Worm (Caenorhabditis elegans) whole organism, L1 larva: ENCODE measurements around the gene fbxa-144.
A peak's percentile ranks its signal among the peaks of the same experiment; 100 is the strongest.

Experiments used
- efl-1 ChIP-seq, 4 experiments: fragments of 150-350 bp; optimal IDR thresholded peaks in 3 of 4; peaks in 1 of 4; 1 replicate in 1 of 4; 2 replicates in 3 of 4; lab custom pipeline; 2014; ENCODE audit warnings: missing biosample characterization in 2 of 4, missing genetic modification characterization in 2 of 4, missing genetic modification reagents in 2 of 4
- lin-13 ChIP-seq: fragments of 150-350 bp; optimal IDR thresholded peaks from 2 replicates; lab custom pipeline; 2014; ENCODE audit warnings: missing biosample characterization, missing genetic modification reagents, missing genetic modification characterization
- mdl-1 ChIP-seq, 2 experiments: fragments of 150-350 bp; optimal IDR thresholded peaks; 2 replicates each; lab custom pipeline; 2014 to 2017; ENCODE audit warnings: missing biosample characterization in 2 of 2, missing genetic modification characterization in 2 of 2, inconsistent platforms in 1 of 2
- nhr-47 ChIP-seq: sonication (generic microtip); optimal IDR thresholded peaks from 2 replicates; lab custom pipeline; 2016; ENCODE audit warnings: mild to moderate bottlenecking, missing genetic modification characterization, moderate library complexity, missing compliant biosample characterization
- nhr-85 ChIP-seq: sonication (generic microtip); peaks from one replicate; lab custom pipeline; 2016; ENCODE audit warnings: missing genetic modification characterization, inconsistent platforms, missing compliant biosample characterization
- nhr-90 ChIP-seq: sonication (generic microtip); optimal IDR thresholded peaks from 2 replicates; lab custom pipeline; 2016; ENCODE audit warnings: mild to moderate bottlenecking, missing genetic modification characterization, missing compliant biosample characterization; ENCODE audit not compliant: poor library complexity
- rnt-1 ChIP-seq: sonication (generic microtip); optimal IDR thresholded peaks from 2 replicates; lab custom pipeline; 2016; ENCODE audit warnings: mild to moderate bottlenecking, missing genetic modification characterization, moderate library complexity, missing compliant biosample characterization
- snu-23 ChIP-seq: sonication (generic microtip); optimal IDR thresholded peaks from 2 replicates; lab custom pipeline; 2016; ENCODE audit warnings: missing genetic modification characterization, missing compliant biosample characterization

The fbxa-144 gene

DNA sequence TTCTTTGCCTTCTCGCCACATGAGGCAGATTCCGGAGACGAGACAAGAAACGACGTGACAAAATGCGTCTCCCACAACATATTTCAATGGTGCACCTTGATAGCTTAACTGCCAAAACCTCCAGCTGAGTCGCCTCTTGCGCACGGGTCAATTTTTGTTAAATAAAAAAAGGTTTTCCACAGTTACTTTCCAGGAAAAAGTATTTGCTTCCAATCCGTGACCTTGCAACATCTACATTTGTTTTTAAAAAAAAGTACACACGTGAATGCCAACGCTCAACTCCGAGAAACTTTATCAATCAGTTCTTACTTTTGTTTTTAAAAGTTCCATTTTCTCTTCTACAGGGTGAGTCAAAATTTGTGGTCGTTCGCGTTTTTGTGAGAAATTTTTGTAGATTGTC is 38.3 kb downstream of the fbxa-144 start, which contains the start of gene F22B8.7:
Gene F22B8.7 (plus strand): TSS at position 301 of the 400 bp plus-strand sequence.
- TF ChIP-seq rnt-1 (tag; lab: Kevin White, UChicago): no peak
- TF ChIP-seq nhr-85 (tag; lab: Kevin White, UChicago): no peak
- no peak for TF ChIP-seq nhr-90 (tag; lab: Kevin White, UChicago)
- no peak for TF ChIP-seq lin-13 (GFP tag; lab: Kevin White, UChicago)
- TF ChIP-seq snu-23 (GFP tag; lab: Kevin White, UChicago): no peak
- TF ChIP-seq mdl-1 (tag; optimal IDR thresholded peaks at IDR 0.05; lab: Kevin White, UChicago): no peak

- TF ChIP-seq efl-1 (optimal IDR thresholded peaks at IDR 0.05; lab: Kevin White, UChicago) (no peak), efl-1 (GFP tag; optimal IDR thresholded peaks at IDR 0.05 in 1 of 2; lab: Kevin White, UChicago) (peak in 1 of 2 experiments; percentile 58), nhr-47 (no peak)
These were observed 41.9 kb downstream of the fbxa-144 start, which contains the start of gene F22B8.3 for ce11 chrV:16090685-16091084. Gene F22B8.3 (plus strand): TSS chrV:16090985.
